Worm (Caenorhabditis elegans) whole organism, early embryonic: ENCODE results near the gene gip-1.

Source experiments
- F13C5.2 ChIP-seq: sonication (generic microtip); optimal IDR thresholded peaks from 2 replicates; lab custom pipeline; 2017; ENCODE audit warnings: mild to moderate bottlenecking, missing genetic modification characterization, inconsistent platforms, missing compliant biosample characterization
- aly-1 ChIP-seq: sonication (generic microtip); optimal IDR thresholded peaks from 2 replicates; lab custom pipeline; 2016; ENCODE audit warnings: missing genetic modification characterization, missing compliant biosample characterization
- ama-1 ChIP-seq: fragments of 150-350 bp; optimal IDR thresholded peaks from 2 replicates; lab custom pipeline; 2014
- ceh-13 ChIP-seq: fragments of 200-800 bp; sonication (Bioruptor generic); optimal IDR thresholded peaks from 2 replicates; lab custom pipeline; 2018; ENCODE audit warnings: mild to moderate bottlenecking, missing genetic modification characterization, missing compliant biosample characterization
- hmbx-1 ChIP-seq: sonication (generic microtip); optimal IDR thresholded peaks from 2 replicates; lab custom pipeline; 2016; ENCODE audit warnings: mild to moderate bottlenecking, missing genetic modification characterization, missing compliant biosample characterization
- hmg-4 ChIP-seq: fragments of 200-800 bp; sonication (Bioruptor generic); optimal IDR thresholded peaks from 2 replicates; lab custom pipeline; 2018; ENCODE audit warnings: mild to moderate bottlenecking, missing genetic modification characterization, missing compliant biosample characterization
- sea-1 ChIP-seq: fragments of 200-800 bp; sonication (Bioruptor generic); conservative IDR thresholded peaks from 2 replicates; pipeline ENCODE4 v1.3.6; 2022; ENCODE audit warnings: missing genetic modification characterization, missing compliant biosample characterization

DNA sequence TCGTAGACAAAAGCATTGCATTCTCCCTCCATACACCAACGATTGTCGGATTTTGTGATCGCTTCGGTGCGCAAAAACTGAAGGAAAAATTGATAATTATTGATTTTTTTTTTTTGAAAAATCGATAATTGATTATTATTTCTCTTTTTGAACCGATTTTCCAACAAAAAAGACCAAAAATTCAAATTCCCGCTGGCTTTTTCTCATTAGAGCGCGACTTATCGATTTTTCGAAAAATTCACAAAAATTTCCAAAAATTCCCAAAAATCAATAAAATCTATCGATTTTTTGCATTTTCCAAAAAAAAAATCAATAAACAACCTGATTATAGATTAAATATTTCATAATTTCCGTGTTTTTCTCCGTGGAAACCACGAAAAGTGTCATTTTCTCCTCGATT, 18.8 kb upstream of the gip-1 start:
- TF ChIP-seq sea-1 (GFP tag; lab: Robert Waterston, UW) (no peak), hmg-4 (GFP tag; lab: Kevin White, UChicago) (no peak), hmbx-1 (tag; lab: Kevin White, UChicago) (no peak), ceh-13 (GFP tag; lab: Kevin White, UChicago) (no peak), F13C5.2 (no peak), aly-1 (no peak), ama-1 (lab: Kevin White, UChicago) (no peak)
